Fruit fly (Drosophila melanogaster) whole organism, wandering third instar larva: ENCODE measurements around the gene CG18528.
A peak's percentile ranks its signal among the peaks of the same experiment; 100 is the strongest.

Experiments used
- Abd-B ChIP-seq: fragments of >200 bp; optimal IDR thresholded peaks from 2 replicates; lab custom pipeline; 2017; ENCODE audit warnings: missing biosample characterization, missing genetic modification characterization
- CG32264 ChIP-seq: fragments of 200-800 bp; sonication (Bioruptor generic); optimal IDR thresholded peaks from 2 replicates; lab custom pipeline; 2016; ENCODE audit warnings: missing biosample characterization, missing genetic modification characterization
- CG9705 ChIP-seq: fragments of 200-800 bp; sonication (Bioruptor generic); optimal IDR thresholded peaks from 2 replicates; lab custom pipeline; 2018; ENCODE audit warnings: missing biosample characterization, mild to moderate bottlenecking, missing genetic modification characterization
- CrebA ChIP-seq: fragments of 200-800 bp; sonication (Bioruptor generic); optimal IDR thresholded peaks from 2 replicates; lab custom pipeline; 2016; ENCODE audit warnings: missing biosample characterization, mild to moderate bottlenecking, missing genetic modification characterization, borderline replicate concordance
- Dfd ChIP-seq: fragments of >200 bp; optimal IDR thresholded peaks from 2 replicates; lab custom pipeline; 2017; ENCODE audit warnings: missing biosample characterization, missing genetic modification characterization
- Dif ChIP-seq: fragments of 200-275, 200-300 bp; sonication (Bioruptor generic); optimal IDR thresholded peaks from 2 replicates; lab custom pipeline; 2018; ENCODE audit warnings: missing biosample characterization, missing genetic modification characterization; ENCODE audit not compliant: partially characterized antibody
- GATAd ChIP-seq: sonication (Bioruptor generic); optimal IDR thresholded peaks from 2 replicates; lab custom pipeline; 2016; ENCODE audit warnings: missing biosample characterization, missing genetic modification characterization
- HLH106 ChIP-seq: fragments of 200-800 bp; optimal IDR thresholded peaks from 3 replicates; lab custom pipeline; 2019; ENCODE audit warnings: missing biosample characterization, mild to moderate bottlenecking, missing genetic modification characterization, moderate library complexity
- Hr78 ChIP-seq: fragments of >200 bp; optimal IDR thresholded peaks from 2 replicates; lab custom pipeline; 2017; ENCODE audit warnings: missing biosample characterization, missing genetic modification characterization
- Hr83 ChIP-seq: fragments of 200-300 bp; sonication (Bioruptor generic); optimal IDR thresholded peaks from 2 replicates; lab custom pipeline; 2016; ENCODE audit warnings: missing biosample characterization, mild to moderate bottlenecking, missing genetic modification characterization, moderate library complexity; ENCODE audit not compliant: poor library complexity, severe bottlenecking
- Mio ChIP-seq: sonication (Bioruptor generic); optimal IDR thresholded peaks from 2 replicates; lab custom pipeline; 2016; ENCODE audit warnings: missing biosample characterization, missing genetic modification characterization
- Myc ChIP-seq: fragments of >200 bp; optimal IDR thresholded peaks from 2 replicates; lab custom pipeline; 2017
- N ChIP-seq: fragments of >200 bp; optimal IDR thresholded peaks from 2 replicates; lab custom pipeline; 2018; ENCODE audit warnings: missing biosample characterization, missing external identifiers, missing genetic modification characterization
- OdsH ChIP-seq: fragments of 200-800 bp; sonication (Bioruptor generic); optimal IDR thresholded peaks from 2 replicates; lab custom pipeline; 2016; ENCODE audit warnings: missing biosample characterization, mild to moderate bottlenecking, missing genetic modification characterization
- Sp1 ChIP-seq: fragments of 200-800 bp; sonication (Bioruptor generic); optimal IDR thresholded peaks from 3 replicates; lab custom pipeline; 2019; ENCODE audit warnings: missing biosample characterization, mild to moderate bottlenecking, missing genetic modification characterization, moderate library complexity
- Vsx2 ChIP-seq: fragments of 200-300, 225-300 bp; sonication (Bioruptor generic); optimal IDR thresholded peaks from 2 replicates; lab custom pipeline; 2018; ENCODE audit warnings: missing biosample characterization, missing genetic modification characterization; ENCODE audit not compliant: partially characterized antibody
- brk ChIP-seq: fragments of 200-800 bp; sonication (Bioruptor generic); optimal IDR thresholded peaks from 2 replicates; lab custom pipeline; 2016; ENCODE audit warnings: missing biosample characterization, mild to moderate bottlenecking, missing genetic modification characterization
- dl ChIP-seq, 2 experiments: fragments of 175-275, 200-275 bp in 1 of 2; fragments of 200-275 bp in 1 of 2; sonication (Bioruptor generic); optimal IDR thresholded peaks; lab custom pipeline; 2018; ENCODE audit warnings: mild to moderate bottlenecking in 2 of 2, missing biosample characterization in 2 of 2, missing genetic modification characterization in 2 of 2, moderate library complexity in 2 of 2; ENCODE audit not compliant: partially characterized antibody in 2 of 2, insufficient read depth in 1 of 2
- ey ChIP-seq: fragments of 200-800 bp; sonication (Bioruptor generic); optimal IDR thresholded peaks from 2 replicates; lab custom pipeline; 2016; ENCODE audit warnings: missing biosample characterization, missing genetic modification characterization
- foxo ChIP-seq, 2 experiments: fragments of 200-800 bp; sonication (Bioruptor generic); optimal IDR thresholded peaks; 2 replicates in 1 of 2; 3 replicates in 1 of 2; lab custom pipeline; 2016 to 2017; ENCODE audit warnings: missing biosample characterization in 2 of 2, missing genetic modification characterization in 2 of 2
- jim ChIP-seq: fragments of 175-275, 200-325 bp; sonication (Bioruptor generic); optimal IDR thresholded peaks from 2 replicates; lab custom pipeline; 2016; ENCODE audit warnings: missing biosample characterization, mild to moderate bottlenecking, missing genetic modification characterization
- lola ChIP-seq: fragments of >200 bp; optimal IDR thresholded peaks from 2 replicates; lab custom pipeline; 2017; ENCODE audit warnings: missing biosample characterization, missing genetic modification characterization
- pan ChIP-seq: fragments of >200 bp; optimal IDR thresholded peaks from 2 replicates; lab custom pipeline; 2017
- psq ChIP-seq: fragments of 200-800 bp; sonication (Bioruptor generic); optimal IDR thresholded peaks from 3 replicates; lab custom pipeline; 2017; ENCODE audit warnings: missing biosample characterization, mild to moderate bottlenecking, missing genetic modification characterization, moderate library complexity
- rgr ChIP-seq: fragments of 200-800 bp; sonication (Bioruptor generic); optimal IDR thresholded peaks from 3 replicates; lab custom pipeline; 2016; ENCODE audit warnings: missing biosample characterization, mild to moderate bottlenecking, missing genetic modification characterization
- sage ChIP-seq: fragments of 200-800 bp; sonication (Bioruptor generic); optimal IDR thresholded peaks from 2 replicates; lab custom pipeline; 2016; ENCODE audit warnings: missing biosample characterization, mild to moderate bottlenecking, missing genetic modification characterization
- sv ChIP-seq: fragments of 200-800 bp; sonication (Bioruptor generic); optimal IDR thresholded peaks from 3 replicates; lab custom pipeline; 2016; ENCODE audit warnings: missing biosample characterization, missing genetic modification characterization
- woc ChIP-seq: sonication (Bioruptor generic); optimal IDR thresholded peaks from 2 replicates; lab custom pipeline; 2016; ENCODE audit warnings: missing biosample characterization, mild to moderate bottlenecking, missing genetic modification characterization

The CG18528 gene

DNA sequence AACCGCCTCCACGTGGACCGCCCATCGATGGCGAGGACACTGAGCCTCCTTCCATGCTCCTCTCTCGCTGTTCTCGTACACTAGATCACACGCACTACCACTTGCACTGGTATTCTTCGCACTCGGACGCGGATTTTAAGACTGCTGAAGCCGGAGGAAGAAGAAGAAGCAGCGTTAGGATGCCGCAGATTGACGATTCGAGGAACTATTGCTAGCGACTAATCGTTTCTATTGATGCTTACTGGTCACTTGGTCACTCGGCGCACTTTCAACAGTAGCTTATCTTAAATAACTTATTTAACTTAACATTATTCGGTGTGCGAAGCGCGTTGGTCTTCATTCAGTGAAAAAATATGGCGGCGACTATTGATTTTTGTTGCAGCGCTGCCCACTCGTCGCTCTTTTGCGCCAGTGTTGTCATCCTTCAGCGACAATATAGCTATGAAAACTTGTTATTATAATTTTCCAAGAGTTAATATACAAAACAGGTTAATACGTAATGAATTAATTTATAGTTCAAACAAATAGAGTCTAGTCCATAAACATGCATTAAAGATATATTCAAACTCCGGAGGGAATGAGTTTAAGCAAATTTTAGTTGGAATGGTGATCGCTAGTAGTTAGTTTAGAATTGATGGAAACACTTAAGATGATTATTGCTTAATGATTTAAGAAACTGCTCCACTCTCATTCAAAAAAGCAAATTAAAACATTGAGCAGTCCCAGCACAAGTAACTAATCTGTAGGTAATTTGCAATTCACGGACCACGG lies 11.3 kb downstream of the CG18528 start, which contains the start of the genes CG5746 and CG6454:
TSS of gene CG5746 (minus strand) at position 372 of the 771 bp plus-strand sequence.
TSS of gene CG6454 (plus strand) at position 763 of the 771 bp plus-strand sequence.
- TF ChIP-seq CG32264 (GFP tag; lab: Kevin White, UChicago), result peak; percentile 37
- TF ChIP-seq OdsH, result no peak
- peak; percentile 54 for TF ChIP-seq psq (GFP tag; lab: Kevin White, UChicago)
- TF ChIP-seq Myc (lab: Kevin White, UChicago), result peak; percentile 87
- no peak for TF ChIP-seq Hr78 (GFP tag; lab: Kevin White, UChicago)
- TF ChIP-seq sv, result peak; percentile 56
- peak; percentile 45 for TF ChIP-seq CG9705
- TF ChIP-seq ey, result peak; percentile 59

DNA sequence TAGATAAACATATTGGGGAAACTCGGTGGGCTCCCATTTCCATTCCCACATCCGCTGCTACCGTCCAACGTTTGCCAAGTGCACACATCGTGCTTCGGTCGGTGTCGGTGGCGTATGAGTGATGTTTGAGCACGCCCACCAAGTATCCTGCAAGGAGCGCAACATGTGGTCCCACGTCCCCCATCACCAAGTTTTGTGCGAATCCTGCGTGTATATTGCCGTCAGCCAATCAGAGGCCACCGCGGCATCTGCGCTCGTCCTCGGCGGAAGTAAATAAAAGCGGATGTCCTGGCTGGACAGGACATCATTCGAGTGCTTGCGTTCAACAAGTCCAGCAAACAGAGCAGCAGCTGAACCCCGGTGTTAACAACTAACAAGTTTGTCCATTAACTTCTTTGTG lies 18.7 kb downstream of the CG18528 start, which contains the start of gene Ms:
TSS of gene Ms (plus strand) at position 301 of the 400 bp plus-strand sequence.
- TF ChIP-seq Sp1 (GFP tag; lab: Kevin White, UChicago) (no peak), sage (GFP tag; lab: Kevin White, UChicago) (no peak), foxo (GFP tag; optimal IDR thresholded peaks at IDR 0.05; lab: Kevin White, UChicago) (no peak), brk (GFP tag; lab: Kevin White, UChicago) (no peak), Myc (lab: Kevin White, UChicago) (no peak), N (GFP tag; lab: Kevin White, UChicago) (no peak), psq (GFP tag; lab: Kevin White, UChicago) (no peak), lola (GFP tag; lab: Kevin White, UChicago) (no peak), jim (GFP tag; lab: Kevin White, UChicago) (no peak), ey (no peak), CrebA (GFP tag; lab: Kevin White, UChicago) (no peak), HLH106 (no peak), CG32264 (GFP tag; lab: Kevin White, UChicago) (no peak), Vsx2 (GFP tag; lab: Kevin White, UChicago) (no peak), Dfd (GFP tag; lab: Kevin White, UChicago) (no peak), pan (lab: Kevin White, UChicago) (no peak), Dif (no peak), Hr83 (GFP tag; lab: Kevin White, UChicago) (no peak)

DNA sequence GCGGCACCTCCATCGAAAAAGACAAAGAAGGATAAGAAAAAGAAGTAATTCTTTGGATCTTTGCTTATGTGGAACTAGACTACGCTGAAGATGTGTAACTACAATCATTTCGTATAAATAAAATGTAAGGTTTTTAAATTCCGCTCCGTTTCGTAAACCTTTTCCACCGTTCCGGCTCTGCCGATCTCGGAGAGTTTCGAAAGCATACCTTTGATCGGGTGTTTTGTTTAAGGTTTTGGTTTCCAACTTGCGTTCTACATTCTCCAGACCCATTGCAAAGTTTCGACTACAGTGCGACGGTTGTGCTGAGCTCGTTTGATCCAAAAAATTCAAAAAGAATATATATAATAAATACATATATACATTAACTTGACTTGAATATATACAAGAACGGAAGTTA lies 23.3 kb downstream of the CG18528 start, which contains the start of gene CG6432:
TSS of gene CG6432 (plus strand) at position 301 of the 400 bp plus-strand sequence.
- TF ChIP-seq HLH106 (no peak), CG9705 (no peak), jim (GFP tag; lab: Kevin White, UChicago) (no peak), sage (GFP tag; lab: Kevin White, UChicago) (no peak), Mio (GFP tag; lab: Kevin White, UChicago) (no peak), Abd-B (GFP tag; lab: Kevin White, UChicago) (no peak), CG32264 (GFP tag; lab: Kevin White, UChicago) (no peak), GATAd (GFP tag; lab: Kevin White, UChicago) (no peak), Dif (no peak), rgr (no peak)

DNA sequence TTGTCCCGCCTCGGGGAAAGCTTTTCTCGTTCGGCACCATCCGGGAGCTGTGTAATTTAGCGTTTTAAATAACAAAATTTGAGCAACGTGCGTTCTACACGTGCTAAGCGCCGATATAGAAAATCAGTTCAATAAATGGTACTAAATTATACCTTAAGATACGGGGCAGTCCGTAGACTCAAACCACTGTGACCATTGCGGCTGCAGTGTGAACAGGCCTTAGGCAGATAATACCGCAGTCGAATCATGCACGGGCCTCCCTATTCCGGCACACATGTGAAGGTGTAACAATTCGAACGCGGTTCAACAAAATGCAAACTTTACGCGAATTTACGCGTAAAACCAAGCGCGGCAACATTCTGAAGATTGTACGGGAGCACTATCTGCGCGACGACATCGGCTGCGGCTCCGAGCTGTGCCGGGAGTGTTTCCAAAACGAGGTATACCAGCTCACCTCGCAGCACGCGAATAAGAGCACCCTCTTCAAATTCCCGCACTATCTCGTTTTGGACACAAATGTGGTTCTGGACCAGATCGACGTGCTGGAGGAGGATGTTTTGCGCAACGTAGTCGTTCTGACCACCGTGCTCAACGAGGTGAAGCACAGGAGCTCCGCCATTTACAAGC lies 26.6 kb downstream of the CG18528 start, which contains the start of the genes Rrp5 and Dis3:
TSS of gene Rrp5 (minus strand) at position 135 of the 627 bp plus-strand sequence.
TSS of gene Dis3 (plus strand) at position 252 of the 627 bp plus-strand sequence.
- TF ChIP-seq sage (GFP tag; lab: Kevin White, UChicago) (no peak), woc (no peak), dl (GFP tag; optimal IDR thresholded peaks at IDR 0.05; lab: Kevin White, UChicago; ENCODE audit: insufficient read depth in 1 of 2, partially characterized antibody in 2 of 2) (peak in 1 of 2 experiments; percentile 16), Dif (peak; percentile 97), Myc (lab: Kevin White, UChicago) (peak; percentile 68), Vsx2 (GFP tag; lab: Kevin White, UChicago) (peak; percentile 99), CrebA (GFP tag; lab: Kevin White, UChicago) (no peak)

DNA sequence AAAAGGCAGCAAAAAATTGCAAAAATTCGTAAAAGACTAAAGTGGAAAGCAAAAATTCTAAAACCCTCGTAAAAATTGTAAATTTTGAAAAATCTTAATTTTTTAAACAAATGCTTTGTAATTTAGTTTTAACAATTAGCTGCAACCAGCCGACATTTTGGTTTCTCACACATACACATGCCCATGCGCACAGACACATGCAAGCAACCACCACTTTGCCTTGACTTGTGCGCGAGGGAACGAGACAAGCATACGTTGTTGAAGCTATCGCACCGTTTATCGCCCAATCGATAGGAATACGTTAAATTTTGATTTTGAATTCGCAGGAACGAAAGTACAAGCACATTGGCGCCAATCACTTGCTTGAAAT lies 39.6 kb downstream of the CG18528 start:
- no peak for TF ChIP-seq jim (GFP tag; lab: Kevin White, UChicago)
- TF ChIP-seq Vsx2 (GFP tag; lab: Kevin White, UChicago), result peak; percentile 96
